Worm (Caenorhabditis elegans) whole organism, midembryonic: Measurements from ENCODE around the gene lido-14.

Experiments
- T22C8.4 ChIP-seq: fragments of 200-800 bp; sonication (Bioruptor generic); IDR thresholded peaks from 2 replicates; pipeline ENCODE4 v1.3.6; 2022; ENCODE audit warnings: missing genetic modification characterization, missing compliant biosample characterization
- cog-1 ChIP-seq: sonication (generic microtip); optimal IDR thresholded peaks from 2 replicates; lab custom pipeline; 2016; ENCODE audit warnings: missing genetic modification characterization, missing compliant biosample characterization
- flt-1 ChIP-seq: fragments of 200-800 bp; sonication (Bioruptor generic); IDR thresholded peaks from 2 replicates; pipeline ENCODE4 v1.3.6; 2022; ENCODE audit warnings: missing genetic modification characterization, missing compliant biosample characterization
- klf-2 ChIP-seq: fragments of 200-800 bp; sonication (Bioruptor generic); conservative IDR thresholded peaks from 2 replicates; pipeline ENCODE4 v1.3.6; 2022; ENCODE audit warnings: missing genetic modification reagents, missing genetic modification characterization, missing compliant biosample characterization
- med-1 ChIP-seq: sonication (generic microtip); optimal IDR thresholded peaks from 2 replicates; lab custom pipeline; 2017; ENCODE audit warnings: missing genetic modification characterization, mild to moderate bottlenecking, missing compliant biosample characterization, antibody characterized with exemption, missing genetic modification reagents; ENCODE audit not compliant: insufficient read depth
- ref-1 ChIP-seq: fragments of 200-800 bp; sonication (Bioruptor generic); conservative IDR thresholded peaks from 2 replicates; pipeline ENCODE4 v1.3.6; 2022; ENCODE audit warnings: missing genetic modification reagents, missing genetic modification characterization, missing compliant biosample characterization
- tab-1 ChIP-seq: fragments of 200-800 bp; sonication (Bioruptor generic); IDR thresholded peaks from 2 replicates; pipeline ENCODE4 v1.3.6; 2022; ENCODE audit warnings: missing genetic modification characterization, missing compliant biosample characterization
- ztf-23 ChIP-seq: fragments of 200-800 bp; sonication (Bioruptor generic); IDR thresholded peaks from 2 replicates; pipeline ENCODE4 v1.3.6; 2022; ENCODE audit warnings: missing genetic modification reagents, missing genetic modification characterization, missing compliant biosample characterization
- ztf-29 ChIP-seq: fragments of 200-800 bp; sonication (Bioruptor generic); IDR thresholded peaks from 2 replicates; pipeline ENCODE4 v1.3.6; 2022; ENCODE audit warnings: missing genetic modification reagents, missing genetic modification characterization, missing compliant biosample characterization

ce11 chrII:3385736-3386135, 26.8 kb downstream of the lido-14 start, which contains the start of gene T06D4.2:
- TF ChIP-seq ztf-23 (GFP tag; lab: Robert Waterston, UW), result no peak
- no peak for TF ChIP-seq T22C8.4
- no peak for TF ChIP-seq flt-1
- TF ChIP-seq cog-1, result no peak
- no peak for TF ChIP-seq ztf-29
- no peak for TF ChIP-seq ref-1 (GFP tag; lab: Robert Waterston, UW)
- no peak for TF ChIP-seq tab-1 (GFP tag; lab: Robert Waterston, UW)
- no peak for TF ChIP-seq med-1 (GFP tag; lab: Kevin White, UChicago)
- no peak for TF ChIP-seq klf-2 (GFP tag; lab: Robert Waterston, UW)
